Worm (Caenorhabditis elegans): ENCODE data around the gene C02B8.7.

- TF ChIP-seq nhr-19 (GFP tag; conservative IDR thresholded peaks at IDR 0.05) (no peak), ceh-82 (tag; optimal IDR thresholded peaks at IDR 0.05) (no peak)
These were observed 9.7 kb upstream of the C02B8.7 start, which contains the start of gene C02B8.1 for ce11 chrX:8147398-8147797.
